Worm (Caenorhabditis elegans) whole organism, L4/young adult: ENCODE results near the gene Y82E9BL.1.

Experiments used
- W03F9.2 ChIP-seq: fragments of 150-350 bp; optimal IDR thresholded peaks from 2 replicates; lab custom pipeline; 2014; ENCODE audit warnings: missing biosample characterization, missing genetic modification characterization
- him-1 ChIP-seq: sonication (generic microtip); optimal IDR thresholded peaks from 2 replicates; lab custom pipeline; 2016; ENCODE audit warnings: missing genotype, missing genetic modification reagents, missing genetic modification characterization, missing compliant biosample characterization

ce11 chrIII:1384694-1385093 is 29.5 kb upstream of the Y82E9BL.1 start:
- no peak for TF ChIP-seq him-1 (tag; lab: Kevin White, UChicago)
- no peak for TF ChIP-seq W03F9.2 (tag; lab: Kevin White, UChicago)
